Worm (Caenorhabditis elegans): ENCODE data around the gene scb-1.

The scb-1 gene

ce11 chrV:11078874-11079273, 40.6 kb downstream of the scb-1 start:
- TF ChIP-seq ama-1 (optimal IDR thresholded peaks at IDR 0.05), result no peak

ce11 chrV:11078104-11078724, 41.3 kb downstream of the scb-1 start, which contains the start of gene act-2:
Gene act-2, minus strand, starts transcription at chrV:11078154.
- no peak for TF ChIP-seq pqm-1 (tag; optimal IDR thresholded peaks at IDR 0.05)
- TF ChIP-seq nhr-11 (tag; optimal IDR thresholded peaks at IDR 0.05), result no peak
- peak; percentile 78 for TF ChIP-seq nhr-23 (tag; optimal IDR thresholded peaks at IDR 0.05)
- peak; percentile 73 for TF ChIP-seq snpc-4 (tag; optimal IDR thresholded peaks at IDR 0.05)
- TF ChIP-seq nhr-77 (tag; optimal IDR thresholded peaks at IDR 0.05), result no peak
- peak; percentile 76 for TF ChIP-seq elt-2 (tag; optimal IDR thresholded peaks at IDR 0.05)
- TF ChIP-seq ceh-9 (tag; optimal IDR thresholded peaks at IDR 0.05), result no peak
- TF ChIP-seq nhr-67 (tag; optimal IDR thresholded peaks at IDR 0.05), result no peak
- TF ChIP-seq mml-1 (tag; optimal IDR thresholded peaks at IDR 0.05), result no peak
- peak; percentile 9 for TF ChIP-seq R02D3.7 (tag; optimal IDR thresholded peaks at IDR 0.05)
- TF ChIP-seq nhr-25 (tag; optimal IDR thresholded peaks at IDR 0.05), result peak; percentile 95
- TF ChIP-seq ceh-28 (tag; optimal IDR thresholded peaks at IDR 0.05), result peak; percentile 9
- peak; percentile 22 for TF ChIP-seq ama-1 (optimal IDR thresholded peaks at IDR 0.05)
- TF ChIP-seq tbx-2 (tag; optimal IDR thresholded peaks at IDR 0.05), result peak; percentile 34
- no peak for TF ChIP-seq ceh-82 (tag; optimal IDR thresholded peaks at IDR 0.05)
- peak; percentile 88 for TF ChIP-seq nfya-1 (tag; optimal IDR thresholded peaks at IDR 0.05; ENCODE audit: insufficient read depth)
- peak; percentile 74 for TF ChIP-seq lin-39 (tag; optimal IDR thresholded peaks at IDR 0.05)
- TF ChIP-seq fos-1 (tag; optimal IDR thresholded peaks at IDR 0.05), result peak; percentile 88
- TF ChIP-seq elt-1 (tag; optimal IDR thresholded peaks at IDR 0.05), result peak; percentile 20
- TF ChIP-seq skn-1 (tag; optimal IDR thresholded peaks at IDR 0.05), result peak; percentile 23
- TF ChIP-seq nhr-28 (tag; optimal IDR thresholded peaks at IDR 0.05), result no peak
- TF ChIP-seq egl-27 (tag; optimal IDR thresholded peaks at IDR 0.05), result no peak
- peak; percentile 75 for TF ChIP-seq pha-4 (tag; optimal IDR thresholded peaks at IDR 0.05)
- no peak for TF ChIP-seq lsy-12 (tag; optimal IDR thresholded peaks at IDR 0.05)
- peak; percentile 36 for TF ChIP-seq hmg-11 (tag; optimal IDR thresholded peaks at IDR 0.05)
- TF ChIP-seq nhr-237 (tag; optimal IDR thresholded peaks at IDR 0.05), result no peak
- no peak for TF ChIP-seq ceh-16 (tag; optimal IDR thresholded peaks at IDR 0.05)
- no peak for TF ChIP-seq nhr-43 (tag; optimal IDR thresholded peaks at IDR 0.05; ENCODE audit: poor library complexity, severe bottlenecking)
- TF ChIP-seq aly-2 (tag; optimal IDR thresholded peaks at IDR 0.05), result no peak
- no peak for TF ChIP-seq fkh-2 (tag; optimal IDR thresholded peaks at IDR 0.05)
- TF ChIP-seq jun-1 (tag; optimal IDR thresholded peaks at IDR 0.05), result peak; percentile 82
- TF ChIP-seq ZK546.5 (tag; optimal IDR thresholded peaks at IDR 0.05), result no peak
- no peak for TF ChIP-seq unc-39 (tag; optimal IDR thresholded peaks at IDR 0.05)
- no peak for TF ChIP-seq zag-1 (tag; optimal IDR thresholded peaks at IDR 0.05)
- no peak for TF ChIP-seq nhr-12 (tag; optimal IDR thresholded peaks at IDR 0.05)
- peak; percentile 58 for TF ChIP-seq fkh-10 (GFP tag; optimal IDR thresholded peaks at IDR 0.05)
- no peak for TF ChIP-seq daf-12 (tag; optimal IDR thresholded peaks at IDR 0.05)
- TF ChIP-seq nhr-76 (tag; optimal IDR thresholded peaks at IDR 0.05), result no peak
- no peak for TF ChIP-seq ztf-4 (tag; optimal IDR thresholded peaks at IDR 0.05)
- TF ChIP-seq mdl-1 (tag; optimal IDR thresholded peaks at IDR 0.05), result no peak
- no peak for TF ChIP-seq ztf-11 (tag; optimal IDR thresholded peaks at IDR 0.05)
- TF ChIP-seq egl-5 (tag; optimal IDR thresholded peaks at IDR 0.05), result no peak
- TF ChIP-seq unc-62 (GFP tag; optimal IDR thresholded peaks at IDR 0.05), result no peak
- TF ChIP-seq lin-15B (tag; optimal IDR thresholded peaks at IDR 0.05), result peak; percentile 78
- TF ChIP-seq elt-3 (tag; optimal IDR thresholded peaks at IDR 0.05), result peak in 1 of 3 experiments; percentile 32
- TF ChIP-seq sea-2 (GFP tag; optimal IDR thresholded peaks at IDR 0.05), result no peak
- TF ChIP-seq eor-1 (tag; optimal IDR thresholded peaks at IDR 0.05), result no peak
